Worm (Caenorhabditis elegans) whole organism, L1 larva: ENCODE measurements around the gene mrpl-16.

ENCODE experiments used
- C04F5.9 ChIP-seq: sonication (generic microtip); optimal IDR thresholded peaks from 2 replicates; lab custom pipeline; 2016; ENCODE audit warnings: missing genetic modification characterization, missing compliant biosample characterization
- C34B4.2 ChIP-seq: sonication (generic microtip); optimal IDR thresholded peaks from 2 replicates; lab custom pipeline; 2017; ENCODE audit warnings: mild to moderate bottlenecking, missing genetic modification characterization, missing compliant biosample characterization
- F16B12.6 ChIP-seq: fragments of 150-350 bp; optimal IDR thresholded peaks from 2 replicates; lab custom pipeline; 2014; ENCODE audit warnings: missing biosample characterization, missing genetic modification characterization
- alr-1 ChIP-seq: fragments of 200-800 bp; sonication (Bioruptor generic); optimal IDR thresholded peaks from 2 replicates; lab custom pipeline; 2018; ENCODE audit warnings: borderline replicate concordance, mild to moderate bottlenecking, missing genetic modification characterization, missing compliant biosample characterization
- ama-1 ChIP-seq: fragments of 150-350 bp; optimal IDR thresholded peaks from 2 replicates; lab custom pipeline; 2014
- blmp-1 ChIP-seq: fragments of 150-350 bp; optimal IDR thresholded peaks from 2 replicates; lab custom pipeline; 2014; ENCODE audit warnings: missing biosample characterization, missing genetic modification characterization
- ceh-63 ChIP-seq: fragments of 200-800 bp; sonication (Bioruptor generic); optimal IDR thresholded peaks from 2 replicates; lab custom pipeline; 2018; ENCODE audit warnings: mild to moderate bottlenecking, missing genetic modification characterization, missing compliant biosample characterization
- ceh-8 ChIP-seq: fragments of 200-800 bp; sonication (Bioruptor generic); optimal IDR thresholded peaks from 2 replicates; lab custom pipeline; 2018; ENCODE audit warnings: mild to moderate bottlenecking, missing genetic modification characterization, moderate library complexity, missing compliant biosample characterization
- dpl-1 ChIP-seq, 3 experiments: fragments of 150-350 bp in 2 of 3; sonication (generic microtip) in 1 of 3; optimal IDR thresholded peaks; 2 replicates each; lab custom pipeline; 2014 to 2017; ENCODE audit warnings: missing biosample characterization in 3 of 3, missing genetic modification characterization in 3 of 3, missing genetic modification reagents in 3 of 3
- dsc-1 ChIP-seq: sonication (generic microtip); optimal IDR thresholded peaks from 2 replicates; lab custom pipeline; 2016; ENCODE audit warnings: mild to moderate bottlenecking, missing genetic modification characterization, missing compliant biosample characterization
- efl-3 ChIP-seq: fragments of 200-800 bp; sonication (Bioruptor generic); optimal IDR thresholded peaks from 2 replicates; lab custom pipeline; 2018; ENCODE audit warnings: mild to moderate bottlenecking, missing genetic modification characterization, missing compliant biosample characterization
- egl-13 ChIP-seq: sonication (generic microtip); optimal IDR thresholded peaks from 2 replicates; lab custom pipeline; 2016; ENCODE audit warnings: missing genotype, missing genetic modification reagents, missing genetic modification characterization, missing compliant biosample characterization
- egl-27 ChIP-seq, 2 experiments: fragments of 150-350 bp in 1 of 2; sonication (generic microtip); optimal IDR thresholded peaks; 3 replicates each; lab custom pipeline; 2017 to 2018; ENCODE audit warnings: missing biosample characterization in 2 of 2, missing genetic modification characterization in 2 of 2, missing genetic modification reagents in 2 of 2
- elt-2 ChIP-seq: sonication (generic microtip); optimal IDR thresholded peaks from 2 replicates; lab custom pipeline; 2016; ENCODE audit warnings: missing genetic modification characterization, mild to moderate bottlenecking, inconsistent platforms, missing compliant biosample characterization, missing genetic modification reagents
- fkh-10 ChIP-seq: sonication (generic microtip); optimal IDR thresholded peaks from 2 replicates; lab custom pipeline; 2017; ENCODE audit warnings: missing biosample characterization, missing genetic modification reagents, missing genetic modification characterization
- fkh-8 ChIP-seq: sonication (generic microtip); optimal IDR thresholded peaks from 2 replicates; lab custom pipeline; 2016; ENCODE audit warnings: mild to moderate bottlenecking, missing genetic modification characterization, missing compliant biosample characterization
- fos-1 ChIP-seq: fragments of 150-350 bp; optimal IDR thresholded peaks from 2 replicates; lab custom pipeline; 2014; ENCODE audit warnings: missing biosample characterization, missing genetic modification characterization
- grh-1 ChIP-seq: fragments of 200-800 bp; sonication (Bioruptor generic); IDR thresholded peaks from 2 replicates; pipeline ENCODE4 v1.3.6; 2022; ENCODE audit warnings: missing genetic modification reagents, missing genetic modification characterization, missing compliant biosample characterization
- hlh-17 ChIP-seq: fragments of 200-800 bp; sonication (Bioruptor generic); optimal IDR thresholded peaks from 2 replicates; lab custom pipeline; 2018; ENCODE audit warnings: missing genetic modification characterization, mild to moderate bottlenecking, missing compliant biosample characterization, moderate library complexity, borderline replicate concordance
- hpl-2 ChIP-seq: fragments of 150-350 bp; optimal IDR thresholded peaks from 2 replicates; lab custom pipeline; 2014; ENCODE audit warnings: missing biosample characterization, missing genetic modification reagents, missing genetic modification characterization
- isw-1 ChIP-seq: fragments of 200-800 bp; sonication (Bioruptor generic); IDR thresholded peaks from 2 replicates; pipeline ENCODE4 v1.3.6; 2022; ENCODE audit warnings: missing genetic modification characterization, missing compliant biosample characterization
- jun-1 ChIP-seq: fragments of 150-350 bp; optimal IDR thresholded peaks from 2 replicates; lab custom pipeline; 2014; ENCODE audit warnings: missing biosample characterization, missing genetic modification reagents, missing genetic modification characterization
- lin-13 ChIP-seq: fragments of 150-350 bp; optimal IDR thresholded peaks from 2 replicates; lab custom pipeline; 2014; ENCODE audit warnings: missing biosample characterization, missing genetic modification reagents, missing genetic modification characterization
- lin-14 ChIP-seq: fragments of 200-800 bp; sonication (Bioruptor generic); optimal IDR thresholded peaks from 2 replicates; lab custom pipeline; 2018; ENCODE audit warnings: mild to moderate bottlenecking, missing genetic modification characterization, moderate library complexity, missing compliant biosample characterization
- lin-15B ChIP-seq: fragments of 150-350 bp; sonication (generic microtip); optimal IDR thresholded peaks from 3 replicates; lab custom pipeline; 2014; ENCODE audit warnings: missing biosample characterization, missing genetic modification characterization
- lin-35 ChIP-seq, 2 experiments: fragments of 150-350 bp; optimal IDR thresholded peaks; 2 replicates each; lab custom pipeline; 2014; ENCODE audit warnings: missing biosample characterization in 2 of 2, missing genetic modification characterization in 2 of 2, missing genetic modification reagents in 2 of 2
- lsy-2 ChIP-seq, 2 experiments: fragments of 150-350 bp; optimal IDR thresholded peaks; 2 replicates each; lab custom pipeline; 2014; ENCODE audit warnings: missing biosample characterization in 2 of 2, missing genetic modification characterization in 2 of 2
- mdl-1 ChIP-seq, 2 experiments: fragments of 150-350 bp; optimal IDR thresholded peaks; 2 replicates each; lab custom pipeline; 2014 to 2017; ENCODE audit warnings: missing biosample characterization in 2 of 2, missing genetic modification characterization in 2 of 2, inconsistent platforms in 1 of 2
- mef-2 ChIP-seq: fragments of 150-350 bp; optimal IDR thresholded peaks from 2 replicates; lab custom pipeline; 2014; ENCODE audit warnings: missing biosample characterization, missing genetic modification characterization
- nhr-11 ChIP-seq: fragments of 150-350 bp; optimal IDR thresholded peaks from 2 replicates; lab custom pipeline; 2014; ENCODE audit warnings: missing biosample characterization, missing genetic modification characterization
- nhr-12 ChIP-seq: sonication (generic microtip); optimal IDR thresholded peaks from 2 replicates; lab custom pipeline; 2017; ENCODE audit warnings: missing biosample characterization, missing genetic modification characterization
- nhr-19 ChIP-seq: fragments of 200-800 bp; sonication (Bioruptor generic); conservative IDR thresholded peaks from 2 replicates; pipeline ENCODE4 v1.3.6; 2022; ENCODE audit warnings: missing genetic modification characterization, missing compliant biosample characterization
- nhr-20 ChIP-seq: sonication (generic microtip); optimal IDR thresholded peaks from 2 replicates; lab custom pipeline; 2016; ENCODE audit warnings: mild to moderate bottlenecking, missing genetic modification characterization, missing compliant biosample characterization
- nhr-237 ChIP-seq: fragments of 150-350 bp; optimal IDR thresholded peaks from 2 replicates; lab custom pipeline; 2014; ENCODE audit warnings: missing biosample characterization, missing genetic modification characterization
- nhr-28 ChIP-seq: fragments of 150-350 bp; optimal IDR thresholded peaks from 2 replicates; lab custom pipeline; 2014; ENCODE audit warnings: missing biosample characterization, missing genetic modification characterization
- nhr-47 ChIP-seq: sonication (generic microtip); optimal IDR thresholded peaks from 2 replicates; lab custom pipeline; 2016; ENCODE audit warnings: mild to moderate bottlenecking, missing genetic modification characterization, moderate library complexity, missing compliant biosample characterization
- nhr-71 ChIP-seq: sonication (generic microtip); optimal IDR thresholded peaks from 2 replicates; lab custom pipeline; 2016; ENCODE audit warnings: mild to moderate bottlenecking, missing genetic modification characterization, moderate library complexity, missing compliant biosample characterization
- nhr-85 ChIP-seq: sonication (generic microtip); peaks from one replicate; lab custom pipeline; 2016; ENCODE audit warnings: missing genetic modification characterization, inconsistent platforms, missing compliant biosample characterization
- pag-3 ChIP-seq: sonication (generic microtip); optimal IDR thresholded peaks from 2 replicates; lab custom pipeline; 2017; ENCODE audit warnings: missing genetic modification characterization, mild to moderate bottlenecking, missing compliant biosample characterization, antibody characterized with exemption, borderline replicate concordance; ENCODE audit not compliant: insufficient read depth
- pqm-1 ChIP-seq: sonication (generic microtip); optimal IDR thresholded peaks from 3 replicates; lab custom pipeline; 2017; ENCODE audit warnings: missing biosample characterization, missing genetic modification characterization
- snpc-4 ChIP-seq: fragments of 150-350 bp; optimal IDR thresholded peaks from 2 replicates; lab custom pipeline; 2014; ENCODE audit warnings: missing biosample characterization, missing genetic modification characterization
- snu-23 ChIP-seq: sonication (generic microtip); optimal IDR thresholded peaks from 2 replicates; lab custom pipeline; 2016; ENCODE audit warnings: missing genetic modification characterization, missing compliant biosample characterization
- sox-4 ChIP-seq: sonication (generic microtip); optimal IDR thresholded peaks from 2 replicates; lab custom pipeline; 2016; ENCODE audit warnings: missing genetic modification characterization, missing compliant biosample characterization
- sptf-1 ChIP-seq: fragments of 150-350 bp; optimal IDR thresholded peaks from 2 replicates; lab custom pipeline; 2014; ENCODE audit warnings: missing biosample characterization, missing genetic modification characterization
- swsn-7 ChIP-seq: sonication (generic microtip); optimal IDR thresholded peaks from 2 replicates; lab custom pipeline; 2016; ENCODE audit warnings: missing genetic modification characterization, missing compliant biosample characterization
- tbx-2 ChIP-seq: sonication (generic microtip); optimal IDR thresholded peaks from 2 replicates; lab custom pipeline; 2016; ENCODE audit warnings: missing genetic modification characterization, missing compliant biosample characterization
- tlp-1 ChIP-seq: fragments of 150-350 bp; optimal IDR thresholded peaks from 2 replicates; lab custom pipeline; 2014; ENCODE audit warnings: missing biosample characterization, missing genetic modification characterization
- unc-130 ChIP-seq: fragments of 150-350 bp; optimal IDR thresholded peaks from 2 replicates; lab custom pipeline; 2017; ENCODE audit warnings: missing biosample characterization, missing genetic modification characterization, inconsistent platforms
- unc-30 ChIP-seq: sonication (generic microtip); optimal IDR thresholded peaks from 2 replicates; lab custom pipeline; 2017; ENCODE audit warnings: missing biosample characterization, missing genetic modification characterization
- unc-86 ChIP-seq: sonication (generic microtip); optimal IDR thresholded peaks from 2 replicates; lab custom pipeline; 2016; ENCODE audit warnings: missing genetic modification characterization, missing compliant biosample characterization
- unc-98 ChIP-seq: fragments of 200-800 bp; sonication (Bioruptor generic); IDR thresholded peaks from 2 replicates; pipeline ENCODE4 v1.3.6; 2022; ENCODE audit warnings: missing genetic modification characterization, missing compliant biosample characterization
- vab-15 ChIP-seq: sonication (generic microtip); optimal IDR thresholded peaks from 2 replicates; lab custom pipeline; 2017; ENCODE audit warnings: missing genotype, mild to moderate bottlenecking, missing genetic modification characterization, missing compliant biosample characterization
- zag-1 ChIP-seq: fragments of 150-350 bp; optimal IDR thresholded peaks from 2 replicates; lab custom pipeline; 2014; ENCODE audit warnings: missing biosample characterization, missing genetic modification characterization
- ztf-4 ChIP-seq: fragments of 150-350 bp; optimal IDR thresholded peaks from 2 replicates; lab custom pipeline; 2014; ENCODE audit warnings: missing biosample characterization, missing genetic modification characterization

The mrpl-16 gene

DNA sequence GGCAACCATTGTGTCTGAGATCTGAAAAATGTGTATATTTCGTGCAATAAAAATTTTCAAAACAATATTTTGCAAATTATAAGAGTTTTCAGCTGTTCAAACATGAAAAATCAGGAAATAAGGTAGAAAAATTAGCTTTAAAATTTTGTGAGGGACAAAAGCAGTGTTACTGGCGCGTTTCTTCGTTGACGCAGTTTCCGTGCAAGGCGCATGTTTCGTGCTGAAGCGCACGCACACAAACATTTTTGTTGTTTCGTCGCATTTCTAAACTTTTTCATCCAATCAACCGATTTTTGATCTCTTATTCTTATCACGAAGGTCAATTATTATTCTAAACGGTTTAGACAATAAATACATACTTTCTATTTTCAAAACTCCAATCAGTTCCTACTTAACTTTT is 10.9 kb upstream of the mrpl-16 start, which contains the start of gene nifk-1:
Gene nifk-1 (minus strand): TSS at position 27 of the 400 bp plus-strand sequence.
- no peak for TF ChIP-seq vab-15 (tag; lab: Kevin White, UChicago)
- no peak for TF ChIP-seq ztf-4 (tag; lab: Kevin White, UChicago)
- peak; percentile 65 for TF ChIP-seq nhr-20 (tag; lab: Kevin White, UChicago)
- peak; percentile 37 for TF ChIP-seq swsn-7 (tag; lab: Kevin White, UChicago)
- TF ChIP-seq ceh-63 (GFP tag; lab: Kevin White, UChicago): no peak
- TF ChIP-seq C04F5.9 (tag; lab: Kevin White, UChicago): no peak
- TF ChIP-seq dpl-1 (GFP tag; optimal IDR thresholded peaks at IDR 0.05; lab: Kevin White, UChicago): peak; percentile 71 to 83 (median 80)
- TF ChIP-seq nhr-85 (tag; lab: Kevin White, UChicago): peak; percentile 83
- no peak for TF ChIP-seq nhr-12
- peak; percentile 37 for TF ChIP-seq tbx-2 (tag; lab: Kevin White, UChicago)
- TF ChIP-seq lin-13 (GFP tag; lab: Kevin White, UChicago): no peak
- TF ChIP-seq isw-1 (GFP tag; lab: Robert Waterston, UW): no peak
- peak; percentile 73 for TF ChIP-seq nhr-71
- TF ChIP-seq blmp-1 (tag; lab: Kevin White, UChicago): peak; percentile 29
- no peak for TF ChIP-seq hpl-2 (GFP tag; lab: Kevin White, UChicago)
- peak; percentile 75 to 86 for TF ChIP-seq lin-35 (GFP tag; optimal IDR thresholded peaks at IDR 0.05; lab: Kevin White, UChicago)
- peak; percentile 75 to 84 for TF ChIP-seq lsy-2 (tag; optimal IDR thresholded peaks at IDR 0.05; lab: Kevin White, UChicago)
- TF ChIP-seq fkh-8 (tag; lab: Kevin White, UChicago): peak; percentile 12
- no peak for TF ChIP-seq zag-1 (tag; lab: Kevin White, UChicago)
- no peak for TF ChIP-seq sox-4
- TF ChIP-seq unc-86 (tag; lab: Kevin White, UChicago): no peak
- peak; percentile 21 for TF ChIP-seq jun-1 (tag; lab: Kevin White, UChicago)
- TF ChIP-seq snpc-4 (tag; lab: Kevin White, UChicago): peak; percentile 15
- TF ChIP-seq mdl-1 (tag; optimal IDR thresholded peaks at IDR 0.05; lab: Kevin White, UChicago): peak in 1 of 2 experiments; percentile 31
- no peak for TF ChIP-seq unc-98 (GFP tag; lab: Robert Waterston, UW)
- TF ChIP-seq egl-13: no peak
- TF ChIP-seq nhr-19: peak; percentile 59
- TF ChIP-seq unc-130 (tag; lab: Kevin White, UChicago): peak; percentile 49
- no peak for TF ChIP-seq elt-2 (tag; lab: Kevin White, UChicago)
- peak; percentile 46 for TF ChIP-seq F16B12.6 (tag; lab: Kevin White, UChicago)
- no peak for TF ChIP-seq sptf-1 (tag; lab: Kevin White, UChicago)
- no peak for TF ChIP-seq nhr-237 (tag; lab: Kevin White, UChicago)
- peak; percentile 61 for TF ChIP-seq nhr-47 (tag; lab: Kevin White, UChicago)
- no peak for TF ChIP-seq pag-3
- TF ChIP-seq dsc-1 (tag; lab: Kevin White, UChicago): no peak
- no peak for TF ChIP-seq lin-14 (GFP tag; lab: Kevin White, UChicago)
- no peak for TF ChIP-seq hlh-17
- TF ChIP-seq tlp-1: no peak
- no peak for TF ChIP-seq grh-1 (GFP tag; lab: Robert Waterston, UW)
- TF ChIP-seq ama-1 (lab: Kevin White, UChicago): no peak
- no peak for TF ChIP-seq egl-27 (tag; optimal IDR thresholded peaks at IDR 0.05; lab: Kevin White, UChicago)
- no peak for TF ChIP-seq C34B4.2 (tag; lab: Kevin White, UChicago)
- peak; percentile 10 for TF ChIP-seq fos-1 (tag; lab: Kevin White, UChicago)
- TF ChIP-seq nhr-11: no peak
- TF ChIP-seq efl-3 (GFP tag; lab: Kevin White, UChicago): no peak
- peak; percentile 61 for TF ChIP-seq snu-23 (GFP tag; lab: Kevin White, UChicago)
- no peak for TF ChIP-seq ceh-8
- TF ChIP-seq pqm-1: no peak
- peak; percentile 19 for TF ChIP-seq lin-15B (tag; lab: Kevin White, UChicago)
- no peak for TF ChIP-seq unc-30 (tag; lab: Kevin White, UChicago)
- peak; percentile 10 for TF ChIP-seq fkh-10 (GFP tag; lab: Kevin White, UChicago)
- TF ChIP-seq nhr-28: no peak
- TF ChIP-seq alr-1 (tag; lab: Kevin White, UChicago): no peak
- TF ChIP-seq mef-2: no peak
